Fruit fly (Drosophila melanogaster) whole organism, prepupa: Measurements from ENCODE around the gene Cpr72Eb.

Experiments
- Blimp-1 ChIP-seq: fragments of 200-800 bp; sonication (Bioruptor generic); optimal IDR thresholded peaks from 3 replicates; lab custom pipeline; 2017; ENCODE audit warnings: missing biosample characterization, missing genetic modification characterization, mild to moderate bottlenecking, moderate library complexity, missing genetic modification reagents
- CG10631 ChIP-seq: fragments of 200-800 bp; sonication (Bioruptor generic); optimal IDR thresholded peaks from 2 replicates; lab custom pipeline; 2016; ENCODE audit warnings: missing biosample characterization, missing genetic modification characterization
- CG10669 ChIP-seq: fragments of 200-800 bp; sonication (Bioruptor generic); optimal IDR thresholded peaks from 3 replicates; lab custom pipeline; 2018; ENCODE audit warnings: missing biosample characterization, mild to moderate bottlenecking, missing genetic modification characterization, moderate library complexity
- CG11762 ChIP-seq: fragments of 200-800 bp; sonication (Bioruptor generic); optimal IDR thresholded peaks from 3 replicates; lab custom pipeline; 2016; ENCODE audit warnings: missing biosample characterization, missing genetic modification characterization; ENCODE audit not compliant: insufficient read depth
- CG11902 ChIP-seq: fragments of 200-800 bp; sonication (Bioruptor generic); optimal IDR thresholded peaks from 3 replicates; lab custom pipeline; 2016; ENCODE audit warnings: missing biosample characterization, missing genetic modification characterization
- CG15336 ChIP-seq: fragments of 200-800 bp; sonication (Bioruptor generic); IDR thresholded peaks from 2 replicates; pipeline ENCODE4 v1.3.6; 2022; ENCODE audit warnings: missing biosample characterization, missing genetic modification characterization
- CG1621 ChIP-seq: fragments of 200-800 bp; sonication (Bioruptor generic); optimal IDR thresholded peaks from 3 replicates; lab custom pipeline; 2018; ENCODE audit warnings: missing biosample characterization, mild to moderate bottlenecking, missing genetic modification characterization
- CG16779 ChIP-seq: fragments of 200-800 bp; sonication (Bioruptor generic); optimal IDR thresholded peaks from 3 replicates; lab custom pipeline; 2017; ENCODE audit warnings: missing biosample characterization, mild to moderate bottlenecking, missing genetic modification characterization
- CG3032 ChIP-seq: fragments of 200-800 bp; optimal IDR thresholded peaks from 2 replicates; lab custom pipeline; 2019; ENCODE audit warnings: missing biosample characterization, mild to moderate bottlenecking, missing genetic modification characterization, moderate library complexity
- CG31627 ChIP-seq: fragments of 200-800 bp; sonication (Bioruptor generic); optimal IDR thresholded peaks from 3 replicates; lab custom pipeline; 2016; ENCODE audit warnings: missing biosample characterization, missing genetic modification characterization
- CG34406 ChIP-seq: fragments of 200-800 bp; sonication (Bioruptor generic); optimal IDR thresholded peaks from 3 replicates; lab custom pipeline; 2016; ENCODE audit warnings: missing biosample characterization, missing genetic modification characterization
- CG3919 ChIP-seq: fragments of 200-800 bp; sonication (Bioruptor generic); optimal IDR thresholded peaks from 3 replicates; lab custom pipeline; 2016; ENCODE audit warnings: missing biosample characterization, missing genetic modification characterization
- CG4318 ChIP-seq: fragments of 200-800 bp; sonication (Bioruptor generic); optimal IDR thresholded peaks from 3 replicates; lab custom pipeline; 2017; ENCODE audit warnings: missing biosample characterization, mild to moderate bottlenecking, missing genetic modification characterization
- CG6163 ChIP-seq: fragments of 200-800 bp; sonication (Bioruptor generic); IDR thresholded peaks from 3 replicates; pipeline ENCODE4 v1.3.6; 2022; ENCODE audit warnings: missing biosample characterization, missing genetic modification characterization
- CG6276 ChIP-seq: fragments of 200-800 bp; sonication (Bioruptor generic); optimal IDR thresholded peaks from 2 replicates; lab custom pipeline; 2017; ENCODE audit warnings: missing biosample characterization, mild to moderate bottlenecking, missing genetic modification characterization
- CG6792 ChIP-seq: fragments of 200-800 bp; sonication (Bioruptor generic); optimal IDR thresholded peaks from 3 replicates; lab custom pipeline; 2016; ENCODE audit warnings: missing biosample characterization, missing genetic modification characterization
- CG6808 ChIP-seq: fragments of 200-800 bp; sonication (Bioruptor generic); optimal IDR thresholded peaks from 3 replicates; lab custom pipeline; 2017; ENCODE audit warnings: missing biosample characterization, missing genetic modification characterization, mild to moderate bottlenecking, moderate library complexity, missing genetic modification reagents
- CG6854 ChIP-seq: fragments of 200-800 bp; sonication (Bioruptor generic); optimal IDR thresholded peaks from 2 replicates; lab custom pipeline; 2017; ENCODE audit warnings: missing biosample characterization, mild to moderate bottlenecking, missing genetic modification characterization
- CG7368 ChIP-seq: fragments of 200-800 bp; sonication (Bioruptor generic); optimal IDR thresholded peaks from 3 replicates; lab custom pipeline; 2016; ENCODE audit warnings: missing biosample characterization, missing genetic modification characterization
- CG8119 ChIP-seq: fragments of 200-800 bp; sonication (Bioruptor generic); IDR thresholded peaks from 3 replicates; pipeline ENCODE4 v1.3.6; 2022; ENCODE audit warnings: missing biosample characterization, missing genetic modification characterization
- CG8319 ChIP-seq: fragments of 200-800 bp; sonication (Bioruptor generic); optimal IDR thresholded peaks from 3 replicates; lab custom pipeline; 2016; ENCODE audit warnings: missing biosample characterization, missing genetic modification characterization
- CG8632 ChIP-seq: fragments of 200-800 bp; sonication (Bioruptor generic); optimal IDR thresholded peaks from 3 replicates; lab custom pipeline; 2016; ENCODE audit warnings: missing biosample characterization, missing genetic modification characterization
- Eip78C ChIP-seq: fragments of 200-800 bp; sonication (Bioruptor generic); peaks from one replicate; lab custom pipeline; 2016; ENCODE audit warnings: missing biosample characterization, missing genetic modification characterization
- Eip93F ChIP-seq: fragments of 200-800 bp; sonication (Bioruptor generic); optimal IDR thresholded peaks from 2 replicates; lab custom pipeline; 2016; ENCODE audit warnings: missing biosample characterization, mild to moderate bottlenecking, missing genetic modification characterization
- Ets21C ChIP-seq: fragments of 200-800 bp; sonication (Bioruptor generic); optimal IDR thresholded peaks from 3 replicates; lab custom pipeline; 2016; ENCODE audit warnings: missing biosample characterization, missing genetic modification characterization
- Gug ChIP-seq: fragments of 200-800 bp; sonication (Bioruptor generic); IDR thresholded peaks from 2 replicates; pipeline ENCODE4 v1.3.6; 2022; ENCODE audit warnings: missing biosample characterization, missing genetic modification characterization
- Hr38 ChIP-seq: sonication (Bioruptor generic); optimal IDR thresholded peaks from 2 replicates; lab custom pipeline; 2016; ENCODE audit warnings: missing biosample characterization, missing genetic modification characterization
- OdsH ChIP-seq: fragments of 200-800 bp; sonication (Bioruptor generic); optimal IDR thresholded peaks from 3 replicates; lab custom pipeline; 2016; ENCODE audit warnings: missing biosample characterization, missing genetic modification characterization
- Smox ChIP-seq: fragments of 200-800 bp; sonication (Bioruptor generic); optimal IDR thresholded peaks from 3 replicates; lab custom pipeline; 2016; ENCODE audit warnings: missing biosample characterization, missing genetic modification characterization
- Sox102F ChIP-seq: fragments of 200-800 bp; sonication (Bioruptor generic); optimal IDR thresholded peaks from 2 replicates; lab custom pipeline; 2016; ENCODE audit warnings: missing biosample characterization, mild to moderate bottlenecking, missing genetic modification characterization
- Sox14 ChIP-seq: fragments of 200-800 bp; sonication (Bioruptor generic); optimal IDR thresholded peaks from 3 replicates; lab custom pipeline; 2016; ENCODE audit warnings: missing biosample characterization, missing genetic modification characterization
- acj6 ChIP-seq: fragments of 200-800 bp; sonication (Bioruptor generic); optimal IDR thresholded peaks from 3 replicates; lab custom pipeline; 2016; ENCODE audit warnings: missing biosample characterization, missing genetic modification characterization
- cyc ChIP-seq: fragments of 200-800 bp; sonication (Bioruptor generic); optimal IDR thresholded peaks from 3 replicates; lab custom pipeline; 2016; ENCODE audit warnings: missing biosample characterization, missing genetic modification characterization
- dsx ChIP-seq: fragments of 200-800 bp; optimal IDR thresholded peaks from 3 replicates; lab custom pipeline; 2019; ENCODE audit warnings: missing biosample characterization, mild to moderate bottlenecking, missing genetic modification characterization, moderate library complexity; ENCODE audit not compliant: poor library complexity, severe bottlenecking
- eg ChIP-seq: fragments of 200-800 bp; sonication (Bioruptor generic); IDR thresholded peaks from 3 replicates; pipeline ENCODE4 v1.3.6; 2022; ENCODE audit warnings: missing biosample characterization, missing genetic modification characterization
- fd59A ChIP-seq: fragments of 200-800 bp; sonication (Bioruptor generic); optimal IDR thresholded peaks from 2 replicates; lab custom pipeline; 2017; ENCODE audit warnings: missing biosample characterization, mild to moderate bottlenecking, missing genetic modification characterization, missing genetic modification reagents
- fd85E ChIP-seq: fragments of 200-800 bp; sonication (Bioruptor generic); optimal IDR thresholded peaks from 3 replicates; lab custom pipeline; 2016; ENCODE audit warnings: missing biosample characterization, missing genetic modification characterization
- fkh ChIP-seq: fragments of 200-800 bp; sonication (Bioruptor generic); optimal IDR thresholded peaks from 3 replicates; lab custom pipeline; 2017; ENCODE audit warnings: missing biosample characterization, mild to moderate bottlenecking, missing genetic modification characterization, moderate library complexity
- lz ChIP-seq: fragments of 200-800 bp; sonication (Bioruptor generic); optimal IDR thresholded peaks from 3 replicates; lab custom pipeline; 2016; ENCODE audit warnings: missing biosample characterization, missing genetic modification characterization
- net ChIP-seq: fragments of 200-800 bp; sonication (Bioruptor generic); optimal IDR thresholded peaks from 3 replicates; lab custom pipeline; 2016; ENCODE audit warnings: missing biosample characterization, missing genetic modification characterization
- pdm3 ChIP-seq: fragments of 200-800 bp; sonication (Bioruptor generic); optimal IDR thresholded peaks from 3 replicates; lab custom pipeline; 2016; ENCODE audit warnings: missing biosample characterization, missing genetic modification characterization
- salr ChIP-seq, 2 experiments: fragments of 200-800 bp; sonication (Bioruptor generic); optimal IDR thresholded peaks; 3 replicates each; lab custom pipeline; 2016 to 2018; ENCODE audit warnings: missing biosample characterization in 2 of 2, missing genetic modification characterization in 2 of 2, mild to moderate bottlenecking in 1 of 2
- spab ChIP-seq: fragments of 200-800 bp; sonication (Bioruptor generic); optimal IDR thresholded peaks from 2 replicates; lab custom pipeline; 2017; ENCODE audit warnings: missing biosample characterization, mild to moderate bottlenecking, missing genetic modification characterization, missing genetic modification reagents
- svp ChIP-seq: fragments of 200-800 bp; sonication (Bioruptor generic); peaks from one replicate; lab custom pipeline; 2016; ENCODE audit warnings: missing biosample characterization, missing genetic modification characterization
- topi ChIP-seq: fragments of 200-800 bp; sonication (Bioruptor generic); optimal IDR thresholded peaks from 3 replicates; lab custom pipeline; 2016; ENCODE audit warnings: missing biosample characterization, missing genetic modification characterization

Cpr72Eb gene

DNA sequence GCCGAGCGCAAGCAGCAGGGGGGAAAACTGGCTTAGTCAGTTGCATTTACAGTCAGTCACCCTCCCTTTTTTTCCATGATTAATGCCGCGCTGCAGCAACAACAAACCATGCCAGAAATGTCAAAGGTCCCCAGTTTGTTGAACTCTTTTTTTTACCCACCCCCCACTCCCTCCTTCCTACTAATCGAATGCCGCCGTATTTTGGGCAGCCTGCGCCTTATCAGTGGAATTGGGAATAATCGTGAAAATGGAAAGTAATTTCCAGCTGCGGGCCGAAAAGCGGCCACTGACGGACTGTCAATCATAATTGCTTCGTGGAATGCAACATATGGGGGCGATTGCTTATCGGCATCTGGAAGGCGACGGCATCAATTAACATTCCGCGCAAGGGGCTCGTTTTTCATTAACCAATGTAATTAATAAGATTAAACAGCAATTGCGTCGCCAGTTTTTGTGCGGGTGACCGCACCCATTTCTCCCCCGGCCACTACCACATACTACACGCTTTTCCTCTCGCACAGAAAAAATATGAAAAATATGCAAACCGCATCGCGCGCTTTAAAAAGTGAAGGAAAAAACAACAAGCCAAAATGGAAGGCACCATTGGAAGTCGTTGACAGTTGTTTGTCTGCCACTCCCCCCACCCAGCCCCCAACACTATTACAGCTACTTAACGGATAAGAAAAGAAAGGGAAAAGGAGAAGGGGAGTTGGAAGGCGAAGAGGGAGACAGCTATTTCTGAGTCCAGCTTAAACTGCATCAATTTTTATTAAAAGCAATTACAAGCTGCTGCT lies 44.9 kb downstream of the Cpr72Eb start:
- no peak for TF ChIP-seq CG6808 (GFP tag; lab: Kevin White, UChicago)
- TF ChIP-seq CG34406 (GFP tag; lab: Kevin White, UChicago) = no peak
- no peak for TF ChIP-seq CG10631 (GFP tag; lab: Kevin White, UChicago)
- peak; percentile 97 for TF ChIP-seq svp (GFP tag; lab: Kevin White, UChicago)
- no peak for TF ChIP-seq Smox (GFP tag; lab: Kevin White, UChicago)

DNA sequence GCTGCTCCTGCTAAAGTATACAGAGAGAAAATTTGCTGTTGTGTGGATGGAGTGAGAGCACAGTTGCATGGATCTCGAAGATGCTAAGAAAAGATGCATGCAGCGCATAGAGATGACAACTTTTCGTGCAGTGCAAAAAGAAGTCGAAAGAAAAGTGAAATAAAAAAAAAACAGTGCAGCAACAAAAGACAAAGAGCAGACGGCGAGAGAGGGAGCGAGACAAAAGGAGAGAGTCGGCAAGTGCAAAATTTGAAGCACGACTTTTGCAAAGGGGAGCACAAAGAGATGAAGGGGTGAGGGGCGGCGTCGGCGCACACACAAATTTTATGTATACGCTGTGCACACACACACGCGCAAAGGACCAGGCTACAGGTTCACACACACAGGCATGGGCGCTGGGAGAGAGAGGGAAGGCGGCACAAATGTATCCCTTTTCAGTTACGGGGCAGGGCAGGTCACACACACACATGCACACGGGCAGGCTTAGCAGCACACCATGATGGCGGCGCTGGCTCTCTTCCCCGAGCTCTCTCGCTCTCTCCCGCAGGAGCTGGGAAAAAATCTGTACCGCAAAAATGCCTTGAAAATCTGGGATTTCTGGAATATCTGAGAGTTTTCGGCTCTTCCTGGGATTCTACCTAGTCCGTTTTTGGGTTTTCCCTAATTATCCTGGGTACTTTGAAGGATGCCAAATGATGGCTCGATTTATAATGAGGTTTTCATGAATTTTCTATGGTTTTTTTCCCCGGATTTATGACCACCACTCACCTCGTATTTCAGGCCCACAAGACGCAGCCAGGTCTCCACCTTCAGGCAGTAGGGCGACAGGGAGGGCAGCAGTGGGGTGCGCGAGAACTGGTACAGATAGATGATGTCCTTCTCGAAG lies 45.8 kb downstream of the Cpr72Eb start:
- TF ChIP-seq acj6 (GFP tag; lab: Kevin White, UChicago) (peak; percentile 87), dsx (GFP tag; lab: Kevin White, UChicago) (peak; percentile 82), fd85E (GFP tag; lab: Kevin White, UChicago) (peak; percentile 47), eg (GFP tag; lab: Robert Waterston, UW) (peak; percentile 73), CG8119 (GFP tag; lab: Robert Waterston, UW) (peak; percentile 81), CG16779 (peak; percentile 76), CG8632 (peak; percentile 82), CG8319 (peak; percentile 43), Ets21C (GFP tag; lab: Kevin White, UChicago) (peak; percentile 82), CG6808 (GFP tag; lab: Kevin White, UChicago) (peak; percentile 90), Hr38 (no peak), CG1621 (tag; lab: Kevin White, UChicago) (peak; percentile 83), Sox102F (GFP tag; lab: Kevin White, UChicago) (peak; percentile 90), lz (GFP tag; lab: Kevin White, UChicago) (peak; percentile 85), Sox14 (peak; percentile 97), CG3032 (peak; percentile 73), Eip78C (peak; percentile 97), net (GFP tag; lab: Kevin White, UChicago) (peak; percentile 89), CG10669 (peak; percentile 88), fkh (GFP tag; lab: Kevin White, UChicago) (no peak), Smox (GFP tag; lab: Kevin White, UChicago) (peak; percentile 84), Blimp-1 (GFP tag; lab: Kevin White, UChicago) (peak; percentile 92), CG6854 (GFP tag; lab: Kevin White, UChicago) (peak; percentile 59), cyc (GFP tag; lab: Kevin White, UChicago) (peak; percentile 90), topi (peak; percentile 84), svp (GFP tag; lab: Kevin White, UChicago) (peak; percentile 94), spab (GFP tag; lab: Kevin White, UChicago) (peak; percentile 78), CG15336 (GFP tag; lab: Robert Waterston, UW) (peak; percentile 70), fd59A (GFP tag; lab: Kevin White, UChicago) (peak; percentile 84), CG3919 (GFP tag; lab: Kevin White, UChicago) (peak; percentile 87), CG6276 (GFP tag; lab: Kevin White, UChicago) (peak; percentile 71), CG6792 (peak; percentile 78), salr (GFP tag; optimal IDR thresholded peaks at IDR 0.05; lab: Kevin White, UChicago) (peak; percentile 78 to 79), CG11762 (GFP tag; lab: Kevin White, UChicago) (peak; percentile 46), CG34406 (GFP tag; lab: Kevin White, UChicago) (peak; percentile 83), CG6163 (peak; percentile 87), CG7368 (GFP tag; lab: Kevin White, UChicago) (peak; percentile 84), CG31627 (GFP tag; lab: Kevin White, UChicago) (peak; percentile 91), OdsH (peak; percentile 80), pdm3 (GFP tag; lab: Kevin White, UChicago) (peak; percentile 89), Gug (GFP tag; lab: Robert Waterston, UW) (peak; percentile 71), CG4318 (GFP tag; lab: Kevin White, UChicago) (no peak), CG11902 (GFP tag; lab: Kevin White, UChicago) (peak; percentile 69), Eip93F (GFP tag; lab: Kevin White, UChicago) (peak; percentile 65)
